Fruit fly (Drosophila melanogaster): Measurements from ENCODE around the gene CG45065.
A peak's percentile ranks its signal among the peaks of the same experiment; 100 is the strongest.

CG45065 gene

dm6 chrX:14862494-14862893 lies 19.9 kb downstream of the CG45065 start:
- TF ChIP-seq pan (optimal IDR thresholded peaks at IDR 0.05) (no peak), CG8478 (optimal IDR thresholded peaks at IDR 0.05) (no peak), usp (GFP tag; optimal IDR thresholded peaks at IDR 0.05) (no peak), psq (optimal IDR thresholded peaks at IDR 0.05) (no peak), Dll (optimal IDR thresholded peaks at IDR 0.05) (no peak), EcR (GFP tag; optimal IDR thresholded peaks at IDR 0.05) (no peak)

- no peak for TF ChIP-seq EcR (GFP tag; optimal IDR thresholded peaks at IDR 0.05)
- TF ChIP-seq CG8478 (optimal IDR thresholded peaks at IDR 0.05) = no peak
- no peak for TF ChIP-seq psq (optimal IDR thresholded peaks at IDR 0.05)
- no peak for TF ChIP-seq pan (optimal IDR thresholded peaks at IDR 0.05)
- TF ChIP-seq usp (GFP tag; optimal IDR thresholded peaks at IDR 0.05) = no peak
- no peak for TF ChIP-seq Dll (optimal IDR thresholded peaks at IDR 0.05)
Observed at dm6 chrX:14858951-14859350, 23.4 kb downstream of the CG45065 start, which contains the start of gene CG46399. CG46399 (plus strand) TSS chrX:14859251.

dm6 chrX:14857883-14858282 lies 24.5 kb downstream of the CG45065 start:
- TF ChIP-seq usp (GFP tag; optimal IDR thresholded peaks at IDR 0.05) (no peak), psq (optimal IDR thresholded peaks at IDR 0.05) (no peak), Dll (optimal IDR thresholded peaks at IDR 0.05) (no peak), EcR (GFP tag; optimal IDR thresholded peaks at IDR 0.05) (no peak), CG8478 (optimal IDR thresholded peaks at IDR 0.05) (no peak), pan (optimal IDR thresholded peaks at IDR 0.05) (no peak)

- TF ChIP-seq usp (GFP tag; optimal IDR thresholded peaks at IDR 0.05) (no peak), CG8478 (optimal IDR thresholded peaks at IDR 0.05) (no peak), pan (optimal IDR thresholded peaks at IDR 0.05) (no peak), Dll (optimal IDR thresholded peaks at IDR 0.05) (no peak), psq (optimal IDR thresholded peaks at IDR 0.05) (no peak), EcR (GFP tag; optimal IDR thresholded peaks at IDR 0.05) (no peak)
Observed at dm6 chrX:14856261-14856660, 26.1 kb downstream of the CG45065 start, which contains the start of gene CG9519. CG9519 (minus strand) TSS chrX:14856361.

DNA sequence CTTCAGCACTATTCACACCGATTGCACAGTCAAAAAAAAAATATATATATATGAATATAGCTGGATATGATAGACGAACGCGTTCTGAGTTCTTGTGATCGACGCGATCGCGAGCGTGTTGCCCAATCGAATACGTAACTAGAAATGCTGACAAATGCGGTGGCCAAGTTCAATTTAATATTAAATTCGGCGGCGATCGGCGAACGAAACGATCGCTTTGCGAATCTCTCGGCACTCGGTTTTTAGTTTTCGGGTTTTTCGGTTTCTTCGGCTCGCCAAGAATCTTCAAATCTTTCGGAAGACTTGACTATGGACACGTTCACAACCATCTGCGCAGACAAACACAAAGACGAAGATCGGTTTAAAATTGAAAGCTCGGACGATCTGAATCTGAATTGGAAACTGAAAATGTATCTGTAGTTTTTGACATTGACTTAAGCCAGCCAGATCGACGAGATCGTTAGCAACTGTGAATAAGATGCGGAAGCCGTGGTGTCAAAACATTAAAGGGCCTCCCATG lies 29.2 kb downstream of the CG45065 start, which contains the start of gene CG9521:
TSS of gene CG9521 (minus strand) at position 117 of the 520 bp plus-strand sequence.
- TF ChIP-seq CG8478 (optimal IDR thresholded peaks at IDR 0.05) (no peak), psq (optimal IDR thresholded peaks at IDR 0.05) (no peak), EcR (GFP tag; optimal IDR thresholded peaks at IDR 0.05) (no peak), Dll (optimal IDR thresholded peaks at IDR 0.05) (no peak), usp (GFP tag; optimal IDR thresholded peaks at IDR 0.05) (no peak), pan (optimal IDR thresholded peaks at IDR 0.05) (no peak)

DNA sequence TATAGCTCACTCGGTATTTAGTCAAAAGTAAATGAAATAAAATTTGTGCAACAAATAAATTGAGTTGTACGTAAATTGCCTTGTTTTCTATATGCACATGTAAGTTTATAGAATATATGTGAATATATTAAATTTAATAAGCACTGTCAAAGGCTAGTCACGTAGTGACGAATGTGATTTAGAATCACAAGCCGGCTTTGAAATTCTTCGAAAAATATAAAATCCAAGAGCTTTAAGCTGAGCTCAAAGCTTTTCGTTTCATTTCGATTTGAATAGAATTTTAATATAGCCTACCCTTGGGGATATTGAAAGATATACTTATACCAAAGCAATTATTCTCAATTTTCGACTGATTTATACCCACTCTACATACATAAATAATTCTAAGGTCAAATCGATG lies 32.3 kb downstream of the CG45065 start:
- TF ChIP-seq pan (optimal IDR thresholded peaks at IDR 0.05) (no peak), EcR (GFP tag; optimal IDR thresholded peaks at IDR 0.05) (no peak), usp (GFP tag; optimal IDR thresholded peaks at IDR 0.05) (no peak), Dll (optimal IDR thresholded peaks at IDR 0.05) (no peak), psq (optimal IDR thresholded peaks at IDR 0.05) (no peak), CG8478 (optimal IDR thresholded peaks at IDR 0.05) (no peak)

DNA sequence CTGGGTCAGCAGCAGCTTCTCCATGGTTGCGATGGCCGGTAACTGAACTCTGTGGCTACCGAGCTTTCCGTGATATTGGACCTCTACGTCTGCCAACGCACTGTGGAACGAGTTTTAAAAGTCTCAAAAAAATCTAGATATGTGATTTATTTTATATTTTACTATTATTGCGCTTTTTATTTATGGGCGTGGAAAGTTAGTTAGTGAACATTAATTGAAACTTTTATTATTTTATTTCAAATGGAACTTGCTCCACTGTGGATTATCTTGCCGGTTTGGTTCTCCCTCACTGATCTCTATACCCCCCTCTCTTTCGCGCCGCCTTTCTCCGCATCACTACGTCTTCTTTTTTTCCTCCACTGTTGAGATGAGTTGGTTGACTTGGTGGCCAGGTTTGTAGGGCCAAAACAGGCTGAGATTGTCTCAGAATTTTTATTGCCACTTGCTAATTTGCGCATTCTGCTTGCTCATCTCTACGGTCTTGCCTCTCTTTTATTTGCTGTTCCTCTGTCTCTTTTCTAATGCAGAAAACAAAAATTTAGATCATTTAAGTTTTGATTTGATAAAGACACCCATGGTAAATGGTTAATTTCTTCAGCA lies 33.5 kb downstream of the CG45065 start, which contains the start of gene CG9522:
TSS of gene CG9522 (minus strand) at position 54 of the 600 bp plus-strand sequence.
- TF ChIP-seq Dll (optimal IDR thresholded peaks at IDR 0.05) (no peak), EcR (GFP tag; optimal IDR thresholded peaks at IDR 0.05) (no peak), usp (GFP tag; optimal IDR thresholded peaks at IDR 0.05) (no peak), pan (optimal IDR thresholded peaks at IDR 0.05) (no peak), CG8478 (optimal IDR thresholded peaks at IDR 0.05) (no peak), psq (optimal IDR thresholded peaks at IDR 0.05) (no peak)

DNA sequence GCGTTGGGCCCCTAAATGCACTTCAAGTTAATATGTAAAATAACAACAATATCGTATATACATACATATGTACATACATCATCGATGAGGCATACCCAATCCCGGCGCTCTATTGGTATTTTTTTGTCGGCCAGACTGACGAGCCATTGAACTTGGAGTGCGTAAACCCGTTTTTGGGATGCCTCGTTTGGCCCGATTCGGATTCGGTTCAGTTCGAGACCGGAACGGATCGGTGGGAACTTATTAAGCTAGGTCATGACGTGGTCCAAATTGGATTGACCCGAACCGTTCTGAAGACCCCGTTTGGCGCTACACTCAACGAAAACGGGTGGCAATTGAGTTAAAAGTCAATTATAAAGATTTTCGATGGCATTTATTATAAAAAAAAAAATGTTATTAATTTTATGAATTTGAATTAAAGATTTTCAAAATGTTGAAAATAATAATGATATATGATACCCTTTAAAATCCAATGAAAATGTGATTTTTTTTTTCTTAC lies 36.2 kb downstream of the CG45065 start:
- TF ChIP-seq CG8478 (optimal IDR thresholded peaks at IDR 0.05) (no peak), usp (GFP tag; optimal IDR thresholded peaks at IDR 0.05) (no peak), EcR (GFP tag; optimal IDR thresholded peaks at IDR 0.05) (peak in 1 of 2 experiments; percentile 65)

- TF ChIP-seq CG8478 (optimal IDR thresholded peaks at IDR 0.05) (no peak), usp (GFP tag; optimal IDR thresholded peaks at IDR 0.05) (no peak), psq (optimal IDR thresholded peaks at IDR 0.05) (no peak), pan (optimal IDR thresholded peaks at IDR 0.05) (no peak), Dll (optimal IDR thresholded peaks at IDR 0.05) (no peak), EcR (GFP tag; optimal IDR thresholded peaks at IDR 0.05) (no peak)
Observed at dm6 chrX:14844657-14845056, 37.7 kb downstream of the CG45065 start, which contains the start of gene CG12539. CG12539 (minus strand) TSS chrX:14844757.

dm6 chrX:14841893-14842505 lies 40.4 kb downstream of the CG45065 start:
- no peak for TF ChIP-seq psq (optimal IDR thresholded peaks at IDR 0.05)
- TF ChIP-seq CG8478 (optimal IDR thresholded peaks at IDR 0.05) = no peak
- TF ChIP-seq pan (optimal IDR thresholded peaks at IDR 0.05) = no peak
- TF ChIP-seq usp (GFP tag; optimal IDR thresholded peaks at IDR 0.05) = no peak
- no peak for TF ChIP-seq EcR (GFP tag; optimal IDR thresholded peaks at IDR 0.05)
- TF ChIP-seq Dll (optimal IDR thresholded peaks at IDR 0.05) = no peak

DNA sequence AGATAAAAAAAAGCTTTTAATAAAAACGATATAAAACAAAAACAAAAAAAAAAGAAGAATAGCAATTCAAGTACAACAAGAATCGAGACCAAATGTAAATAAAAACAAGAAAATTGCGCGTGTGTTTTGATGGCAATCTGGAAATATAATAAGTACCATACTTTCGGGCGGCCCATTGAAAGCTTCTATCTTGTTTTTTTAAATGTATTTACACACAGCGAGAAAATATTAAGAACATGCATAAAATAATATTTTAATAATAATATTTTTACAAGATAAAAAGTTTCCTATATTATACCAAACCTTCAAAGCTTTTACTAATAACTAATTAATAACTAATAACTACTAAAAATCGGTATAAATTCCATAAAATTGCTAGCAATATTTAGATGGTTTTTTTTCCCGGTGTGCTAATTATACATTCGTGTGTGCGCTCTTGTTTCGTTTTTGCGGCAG lies 41.9 kb downstream of the CG45065 start:
- TF ChIP-seq pan (optimal IDR thresholded peaks at IDR 0.05) (no peak), EcR (GFP tag; optimal IDR thresholded peaks at IDR 0.05) (no peak), usp (GFP tag; optimal IDR thresholded peaks at IDR 0.05) (no peak), CG8478 (optimal IDR thresholded peaks at IDR 0.05) (no peak), psq (optimal IDR thresholded peaks at IDR 0.05) (no peak), Dll (optimal IDR thresholded peaks at IDR 0.05) (no peak)

Data from whole organism.